Fruit fly (Drosophila melanogaster) whole organism, embryonic: ENCODE measurements around the gene CG5882.

Experiments
- ATbp ChIP-seq: fragments of 200-800 bp; sonication (Bioruptor generic); optimal IDR thresholded peaks from 2 replicates; lab custom pipeline; 2017; ENCODE audit warnings: missing biosample characterization, mild to moderate bottlenecking, missing genetic modification characterization, missing genetic modification reagents
- B-H2 ChIP-seq: fragments of 200-800 bp; sonication (Bioruptor generic); optimal IDR thresholded peaks from 2 replicates; lab custom pipeline; 2018; ENCODE audit warnings: missing biosample characterization, mild to moderate bottlenecking, missing genetic modification characterization
- Bgb ChIP-seq: fragments of 200-800 bp; sonication (Bioruptor generic); IDR thresholded peaks from 2 replicates; pipeline ENCODE4 v1.3.6; 2022; ENCODE audit warnings: missing biosample characterization, missing genetic modification characterization; ENCODE audit not compliant: partially characterized antibody
- BtbVII ChIP-seq: fragments of 200-800 bp; sonication (Bioruptor generic); optimal IDR thresholded peaks from 3 replicates; lab custom pipeline; 2017; ENCODE audit warnings: missing biosample characterization, mild to moderate bottlenecking, missing genetic modification characterization
- CG10274 ChIP-seq: fragments of 200-800 bp; sonication (Bioruptor generic); optimal IDR thresholded peaks from 3 replicates; lab custom pipeline; 2017; ENCODE audit warnings: missing biosample characterization, mild to moderate bottlenecking, missing genetic modification characterization
- CG10654 ChIP-seq: fragments of 200-800 bp; sonication (Bioruptor generic); optimal IDR thresholded peaks from 2 replicates; lab custom pipeline; 2016; ENCODE audit warnings: missing biosample characterization, missing genetic modification characterization
- CG11723 ChIP-seq: fragments of 200-800 bp; sonication (Bioruptor generic); optimal IDR thresholded peaks from 2 replicates; lab custom pipeline; 2017; ENCODE audit warnings: missing biosample characterization, mild to moderate bottlenecking, missing genetic modification characterization
- CG12071 ChIP-seq: fragments of 200-800 bp; sonication (Bioruptor generic); optimal IDR thresholded peaks from 3 replicates; lab custom pipeline; 2018; ENCODE audit warnings: missing biosample characterization, mild to moderate bottlenecking, missing genetic modification characterization
- CG12659 ChIP-seq: fragments of 200-800 bp; sonication (Bioruptor generic); optimal IDR thresholded peaks from 3 replicates; lab custom pipeline; 2017; ENCODE audit warnings: mild to moderate bottlenecking, missing biosample characterization, missing genetic modification reagents, missing genetic modification characterization
- CG13424 ChIP-seq: fragments of 200-800 bp; sonication (Bioruptor generic); optimal IDR thresholded peaks from 2 replicates; lab custom pipeline; 2019; ENCODE audit warnings: missing biosample characterization, mild to moderate bottlenecking, missing genetic modification characterization, moderate library complexity
- CG15601 ChIP-seq: fragments of 200-800 bp; sonication (Bioruptor generic); optimal IDR thresholded peaks from 3 replicates; lab custom pipeline; 2019; ENCODE audit warnings: missing biosample characterization, mild to moderate bottlenecking, missing genetic modification characterization, moderate library complexity
- CG17186 ChIP-seq: fragments of 200-800 bp; sonication (Bioruptor generic); optimal IDR thresholded peaks from 3 replicates; lab custom pipeline; 2017; ENCODE audit warnings: missing biosample characterization, missing genetic modification reagents, missing genetic modification characterization
- CG1792 ChIP-seq: fragments of 200-800 bp; sonication (Bioruptor generic); optimal IDR thresholded peaks from 2 replicates; lab custom pipeline; 2016; ENCODE audit warnings: missing biosample characterization, missing genetic modification characterization
- CG18764 ChIP-seq: fragments of 200-800 bp; sonication (Bioruptor generic); optimal IDR thresholded peaks from 3 replicates; lab custom pipeline; 2016; ENCODE audit warnings: missing biosample characterization, missing genetic modification characterization
- CG2889 ChIP-seq: fragments of 200-800 bp; sonication (Bioruptor generic); IDR thresholded peaks from 3 replicates; pipeline ENCODE4 v1.3.6; 2022; ENCODE audit warnings: missing biosample characterization, missing genetic modification characterization
- CG32532 ChIP-seq: fragments of 200-800 bp; sonication (Bioruptor generic); IDR thresholded peaks from 2 replicates; pipeline ENCODE4 v1.3.6; 2022; ENCODE audit warnings: missing biosample characterization, missing genetic modification characterization
- CG33213 ChIP-seq: fragments of 200-800 bp; sonication (Bioruptor generic); optimal IDR thresholded peaks from 3 replicates; lab custom pipeline; 2016; ENCODE audit warnings: missing biosample characterization, missing genetic modification characterization
- CG5180 ChIP-seq: fragments of 200-800 bp; sonication (Bioruptor generic); optimal IDR thresholded peaks from 3 replicates; lab custom pipeline; 2017; ENCODE audit warnings: missing biosample characterization, missing genetic modification characterization, mild to moderate bottlenecking, moderate library complexity, missing genetic modification reagents
- CG7786 ChIP-seq: fragments of 200-800 bp; sonication (Bioruptor generic); optimal IDR thresholded peaks from 2 replicates; lab custom pipeline; 2016; ENCODE audit warnings: missing biosample characterization, missing genetic modification characterization
- CG7928 ChIP-seq: fragments of 200-800 bp; sonication (Bioruptor generic); optimal IDR thresholded peaks from 2 replicates; lab custom pipeline; 2017; ENCODE audit warnings: missing biosample characterization, mild to moderate bottlenecking, missing genetic modification characterization
- CG9817 ChIP-seq: fragments of 200-800 bp; sonication (Bioruptor generic); optimal IDR thresholded peaks from 2 replicates; lab custom pipeline; 2018; ENCODE audit warnings: missing biosample characterization, mild to moderate bottlenecking, missing genetic modification characterization, moderate library complexity
- Camta ChIP-seq: fragments of 200-800 bp; sonication (Bioruptor generic); optimal IDR thresholded peaks from 2 replicates; lab custom pipeline; 2016; ENCODE audit warnings: missing biosample characterization, missing genetic modification characterization
- CrebB ChIP-seq: fragments of 200-800 bp; sonication (Bioruptor generic); optimal IDR thresholded peaks from 3 replicates; lab custom pipeline; 2018; ENCODE audit warnings: missing biosample characterization, mild to moderate bottlenecking, missing genetic modification characterization
- Deaf1 ChIP-seq: fragments of 200-800 bp; optimal IDR thresholded peaks from 3 replicates; lab custom pipeline; 2019; ENCODE audit warnings: missing biosample characterization, mild to moderate bottlenecking, missing genetic modification characterization, moderate library complexity
- ERR ChIP-seq: fragments of 200-800 bp; sonication (Bioruptor generic); optimal IDR thresholded peaks from 2 replicates; lab custom pipeline; 2016; ENCODE audit warnings: missing biosample characterization, missing genetic modification characterization
- Eip74EF ChIP-seq, 2 experiments: fragments of 200-800 bp in 1 of 2; fragments of >200 bp in 1 of 2; sonication (Bioruptor generic) in 1 of 2; optimal IDR thresholded peaks; 2 replicates each; lab custom pipeline; 2017 to 2019; ENCODE audit warnings: missing biosample characterization in 2 of 2, missing genetic modification characterization in 2 of 2, mild to moderate bottlenecking in 1 of 2, moderate library complexity in 1 of 2
- HLH3B ChIP-seq: fragments of 200-800 bp; sonication (Bioruptor generic); IDR thresholded peaks from 2 replicates; pipeline ENCODE4 v1.3.6; 2022; ENCODE audit warnings: missing biosample characterization, missing genetic modification characterization
- Jarid2 ChIP-seq: fragments of 200-800 bp; sonication (Bioruptor generic); optimal IDR thresholded peaks from 3 replicates; lab custom pipeline; 2017; ENCODE audit warnings: mild to moderate bottlenecking, missing biosample characterization, missing genetic modification reagents, missing genetic modification characterization
- Lpt ChIP-seq: fragments of >200 bp; optimal IDR thresholded peaks from 2 replicates; lab custom pipeline; 2018; ENCODE audit warnings: missing biosample characterization, missing genetic modification characterization
- NFAT ChIP-seq: fragments of 200-800 bp; sonication (Bioruptor generic); IDR thresholded peaks from 2 replicates; pipeline ENCODE4 v1.3.6; 2022; ENCODE audit warnings: missing biosample characterization, missing genetic modification characterization
- Pdp1 ChIP-seq, 2 experiments: fragments of 200-800 bp; sonication (Bioruptor generic); optimal IDR thresholded peaks; 3 replicates each; lab custom pipeline; 2016; ENCODE audit warnings: missing biosample characterization in 2 of 2, missing genetic modification characterization in 2 of 2, mild to moderate bottlenecking in 1 of 2, moderate library complexity in 1 of 2
- Rfx ChIP-seq: fragments of 200-800 bp; sonication (Bioruptor generic); IDR thresholded peaks from 2 replicates; pipeline ENCODE4 v1.3.6; 2022; ENCODE audit warnings: missing biosample characterization, missing genetic modification characterization
- Sox102F ChIP-seq: fragments of 200-800 bp; sonication (Bioruptor generic); optimal IDR thresholded peaks from 2 replicates; lab custom pipeline; 2018; ENCODE audit warnings: missing biosample characterization, mild to moderate bottlenecking, missing genetic modification characterization, moderate library complexity
- Sry-β ChIP-seq: fragments of 200-800 bp; sonication (Bioruptor generic); optimal IDR thresholded peaks from 2 replicates; lab custom pipeline; 2018; ENCODE audit warnings: missing biosample characterization, mild to moderate bottlenecking, missing genetic modification characterization, moderate library complexity
- Xrp1 ChIP-seq: fragments of 200-800 bp; sonication (Bioruptor generic); IDR thresholded peaks from 2 replicates; pipeline ENCODE4 v1.3.6; 2022; ENCODE audit warnings: missing biosample characterization, missing genetic modification characterization
- chif ChIP-seq, 2 experiments: fragments of 200-800 bp; sonication (Bioruptor generic); optimal IDR thresholded peaks; 3 replicates each; lab custom pipeline; 2016; ENCODE audit warnings: missing biosample characterization in 2 of 2, missing genetic modification characterization in 2 of 2
- ci ChIP-seq: fragments of 200-800 bp; sonication (Bioruptor generic); IDR thresholded peaks from 3 replicates; pipeline ENCODE4 v1.3.6; 2022; ENCODE audit warnings: missing biosample characterization, missing genetic modification characterization
- dan ChIP-seq: fragments of 200-800 bp; sonication (Bioruptor generic); IDR thresholded peaks from 2 replicates; pipeline ENCODE4 v1.3.6; 2022; ENCODE audit warnings: missing biosample characterization, missing genetic modification characterization
- danr ChIP-seq: fragments of 200-800 bp; sonication (Bioruptor generic); IDR thresholded peaks from 2 replicates; pipeline ENCODE4 v1.3.6; 2022; ENCODE audit warnings: missing biosample characterization, missing genetic modification characterization
- lab ChIP-seq: fragments of 200-800 bp; sonication (Bioruptor generic); optimal IDR thresholded peaks from 3 replicates; lab custom pipeline; 2017; ENCODE audit warnings: missing biosample characterization, missing genetic modification characterization, mild to moderate bottlenecking, moderate library complexity, missing genetic modification reagents
- lmd ChIP-seq: fragments of 200-800 bp; sonication (Bioruptor generic); IDR thresholded peaks from 2 replicates; pipeline ENCODE4 v1.3.6; 2022; ENCODE audit warnings: missing biosample characterization, missing genetic modification characterization
- mam ChIP-seq: fragments of 200-800 bp; sonication (Bioruptor generic); optimal IDR thresholded peaks from 3 replicates; lab custom pipeline; 2016; ENCODE audit warnings: missing biosample characterization, missing genetic modification characterization
- org-1 ChIP-seq: fragments of 200-800 bp; sonication (Bioruptor generic); optimal IDR thresholded peaks from 2 replicates; lab custom pipeline; 2017; ENCODE audit warnings: missing biosample characterization, missing genetic modification characterization
- pan ChIP-seq, 4 experiments: fragments of >200 bp in 3 of 4; fragments of 200-800 bp in 1 of 4; sonication (Bioruptor generic) in 1 of 4; optimal IDR thresholded peaks in 3 of 4; IDR thresholded peaks in 1 of 4; 2 replicates each; pipeline versions ENCODE4 v1.3.6 to Lab custom; 2017 to 2022; ENCODE audit warnings: missing biosample characterization in 2 of 4, missing genetic modification characterization in 2 of 4, mixed read lengths in 1 of 4
- pzg ChIP-seq: fragments of 200-800 bp; sonication (Bioruptor generic); optimal IDR thresholded peaks from 3 replicates; lab custom pipeline; 2018; ENCODE audit warnings: missing biosample characterization, mild to moderate bottlenecking, missing genetic modification characterization, moderate library complexity
- schlank ChIP-seq: fragments of 200-800 bp; sonication (Bioruptor generic); optimal IDR thresholded peaks from 2 replicates; lab custom pipeline; 2018; ENCODE audit warnings: missing biosample characterization, mild to moderate bottlenecking, missing genetic modification characterization
- seq ChIP-seq: fragments of 200-800 bp; sonication (Bioruptor generic); IDR thresholded peaks from 2 replicates; pipeline ENCODE4 v1.3.6; 2022; ENCODE audit warnings: missing biosample characterization, missing genetic modification characterization
- sima ChIP-seq: fragments of 200-800 bp; sonication (Bioruptor generic); optimal IDR thresholded peaks from 2 replicates; lab custom pipeline; 2016; ENCODE audit warnings: missing biosample characterization, missing genetic modification characterization
- zfh2 ChIP-seq: fragments of 200-800 bp; sonication (Bioruptor generic); optimal IDR thresholded peaks from 2 replicates; lab custom pipeline; 2016; ENCODE audit warnings: missing biosample characterization, missing genetic modification characterization

CG5882 gene

dm6 chr3R:27131408-27131807 lies 13.0 kb downstream of the CG5882 start:
- TF ChIP-seq CG32532, result peak; percentile 43; the same call in 1 of the 2 replicates
- TF ChIP-seq CG5180, result peak; percentile 35
- TF ChIP-seq BtbVII (GFP tag; lab: Kevin White, UChicago), result peak; percentile 68
- no peak for TF ChIP-seq sima (GFP tag; lab: Kevin White, UChicago)
- TF ChIP-seq Sry-β, result no peak
- TF ChIP-seq Xrp1, result peak; percentile 32; the same call in 1 of the 2 replicates
- TF ChIP-seq pan (optimal IDR thresholded peaks at IDR 0.05; lab: Kevin White, UChicago), result no peak
- TF ChIP-seq pan (GFP tag; optimal IDR thresholded peaks at IDR 0.05 in 1 of 2, IDR thresholded peaks at IDR 0.05 in 1 of 2), result peak in 1 of 2 experiments; percentile 52
- TF ChIP-seq B-H2 (GFP tag; lab: Kevin White, UChicago), result peak; percentile 71
- TF ChIP-seq dan (GFP tag; lab: Robert Waterston, UW), result no peak
- TF ChIP-seq HLH3B (GFP tag; lab: Robert Waterston, UW), result peak; percentile 31; the same call in 1 of the 2 replicates
- TF ChIP-seq CG13424 (tag; lab: Kevin White, UChicago), result peak; percentile 18
- TF ChIP-seq CrebB (tag; lab: Kevin White, UChicago), result peak; percentile 57
- peak; percentile 17 for TF ChIP-seq CG11723 (GFP tag; lab: Kevin White, UChicago)
- peak; percentile 33 for TF ChIP-seq Sox102F
- TF ChIP-seq Deaf1, result no peak
- peak; percentile 9 for TF ChIP-seq pzg (GFP tag; lab: Kevin White, UChicago)
- peak; percentile 28; the same call in 1 of the 2 replicates for TF ChIP-seq lmd (GFP tag; lab: Robert Waterston, UW)
- no peak for TF ChIP-seq Bgb (GFP tag; lab: Robert Waterston, UW)
- peak; percentile 25 for TF ChIP-seq CG10274 (GFP tag; lab: Kevin White, UChicago)
- TF ChIP-seq ci, result peak; percentile 58; the same call in 2 of the 3 replicates
- TF ChIP-seq mam (GFP tag; lab: Kevin White, UChicago), result peak; percentile 10
- TF ChIP-seq Lpt (GFP tag; lab: Kevin White, UChicago), result no peak
- peak; percentile 24 for TF ChIP-seq CG18764 (GFP tag; lab: Kevin White, UChicago)
- peak; percentile 66 for TF ChIP-seq CG12071
- TF ChIP-seq CG9817, result peak; percentile 41
- peak; percentile 47 for TF ChIP-seq zfh2
- no peak for TF ChIP-seq danr (GFP tag; lab: Robert Waterston, UW)
- peak; percentile 87 for TF ChIP-seq lab (GFP tag; lab: Kevin White, UChicago)
- no peak for TF ChIP-seq CG17186 (GFP tag; lab: Kevin White, UChicago)
- peak; percentile 73; the same call in 1 of the 2 replicates for TF ChIP-seq seq (GFP tag; lab: Robert Waterston, UW)
- peak in 1 of 2 experiments; percentile 16 for TF ChIP-seq Pdp1 (GFP tag; optimal IDR thresholded peaks at IDR 0.05; lab: Kevin White, UChicago)
- TF ChIP-seq CG12659 (GFP tag; lab: Kevin White, UChicago), result peak; percentile 48
- TF ChIP-seq chif (GFP tag; optimal IDR thresholded peaks at IDR 0.05; lab: Kevin White, UChicago), result no peak
- peak; percentile 15 for TF ChIP-seq CG1792 (GFP tag; lab: Kevin White, UChicago)
- peak; percentile 60 for TF ChIP-seq org-1 (GFP tag; lab: Kevin White, UChicago)
- TF ChIP-seq Camta (GFP tag; lab: Kevin White, UChicago), result peak; percentile 39
- peak; percentile 39 for TF ChIP-seq CG7786
- TF ChIP-seq ERR (GFP tag; lab: Kevin White, UChicago), result peak; percentile 47
- peak; percentile 15 for TF ChIP-seq Jarid2
- peak; percentile 77 for TF ChIP-seq Rfx
- TF ChIP-seq CG10654 (GFP tag; lab: Kevin White, UChicago), result peak; percentile 16
- TF ChIP-seq schlank (tag; lab: Kevin White, UChicago), result peak; percentile 79
- peak; percentile 64 for TF ChIP-seq CG15601 (tag; lab: Kevin White, UChicago)
- TF ChIP-seq Eip74EF (GFP tag; optimal IDR thresholded peaks at IDR 0.05; lab: Kevin White, UChicago), result no peak
- TF ChIP-seq CG2889 (GFP tag; lab: Robert Waterston, UW), result no peak
- TF ChIP-seq CG33213 (GFP tag; lab: Kevin White, UChicago), result peak; percentile 19
- TF ChIP-seq NFAT, result peak; percentile 24; the same call in 1 of the 2 replicates
- TF ChIP-seq ATbp (GFP tag; lab: Kevin White, UChicago), result peak; percentile 63
- TF ChIP-seq CG7928 (GFP tag; lab: Kevin White, UChicago), result peak; percentile 9
